Fruit fly (Drosophila melanogaster): Measurements from ENCODE around the gene Taf9.

Gene Taf9

DNA sequence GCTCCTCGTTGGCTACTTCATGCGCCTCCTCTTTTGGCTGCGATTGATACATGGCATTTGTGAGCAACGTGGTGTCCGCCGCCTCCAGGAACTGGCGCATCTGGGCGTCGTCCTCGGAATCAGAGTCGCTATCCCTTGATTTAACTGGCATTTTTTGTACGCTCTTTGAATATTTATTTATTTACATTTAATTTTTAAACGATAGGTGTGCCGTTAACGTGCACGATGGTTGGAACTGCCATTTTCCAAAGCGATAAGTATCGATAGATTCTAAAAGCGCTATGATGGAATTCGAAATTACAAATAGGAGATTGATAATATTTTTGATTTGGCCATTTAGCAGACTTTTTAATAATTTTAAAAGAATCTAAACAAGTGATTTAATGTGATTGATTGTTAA is 10.5 kb downstream of the Taf9 start, which contains the start of gene CG32554 (continued):
- no peak for TF ChIP-seq ash1 (GFP tag; optimal IDR thresholded peaks at IDR 0.05)
- no peak for TF ChIP-seq twi (tag; optimal IDR thresholded peaks at IDR 0.05)
- no peak for TF ChIP-seq Fer2 (tag; optimal IDR thresholded peaks at IDR 0.05)
- no peak for TF ChIP-seq pfk (GFP tag; optimal IDR thresholded peaks at IDR 0.05)
- TF ChIP-seq unc-4 (GFP tag; IDR thresholded peaks at IDR 0.05; ENCODE audit: partially characterized antibody): peak; percentile 87
- TF ChIP-seq Deaf1 (tag; optimal IDR thresholded peaks at IDR 0.05): no peak
- TF ChIP-seq zfh2 (GFP tag; optimal IDR thresholded peaks at IDR 0.05): no peak
- TF ChIP-seq pros (GFP tag; optimal IDR thresholded peaks at IDR 0.05): no peak
- TF ChIP-seq Med (GFP tag): peak; percentile 59
- TF ChIP-seq mld (GFP tag; IDR thresholded peaks at IDR 0.05; ENCODE audit: partially characterized antibody): peak; percentile 78; the same call in 2 of the 3 replicates
- peak; percentile 88 for TF ChIP-seq HLH4C (GFP tag; IDR thresholded peaks at IDR 0.05; ENCODE audit: partially characterized antibody)
- TF ChIP-seq CG3995 (GFP tag; optimal IDR thresholded peaks at IDR 0.05): peak; percentile 68
- TF ChIP-seq CG5245 (GFP tag; optimal IDR thresholded peaks at IDR 0.05): no peak
- TF ChIP-seq CG7556 (GFP tag; optimal IDR thresholded peaks at IDR 0.05): no peak
- TF ChIP-seq Sry-δ (GFP tag; optimal IDR thresholded peaks at IDR 0.05): peak; percentile 64
- TF ChIP-seq CG9797 (GFP tag; optimal IDR thresholded peaks at IDR 0.05): no peak
- TF ChIP-seq CG12219 (GFP tag; optimal IDR thresholded peaks at IDR 0.05): no peak
- no peak for TF ChIP-seq Lhr (GFP tag; optimal IDR thresholded peaks at IDR 0.05)
- TF ChIP-seq h (optimal IDR thresholded peaks at IDR 0.05): no peak
- TF ChIP-seq tna (GFP tag; IDR thresholded peaks at IDR 0.05; ENCODE audit: partially characterized antibody): peak; percentile 85
- TF ChIP-seq CG11696 (GFP tag; IDR thresholded peaks at IDR 0.05): no peak
- no peak for TF ChIP-seq CG4707 (GFP tag; optimal IDR thresholded peaks at IDR 0.05)
- no peak for TF ChIP-seq CG31441 (GFP tag; IDR thresholded peaks at IDR 0.05)
- TF ChIP-seq sna (GFP tag; IDR thresholded peaks at IDR 0.05; ENCODE audit: partially characterized antibody): peak; percentile 88
- TF ChIP-seq sima (GFP tag; optimal IDR thresholded peaks at IDR 0.05): no peak
- no peak for TF ChIP-seq CG10274 (GFP tag; optimal IDR thresholded peaks at IDR 0.05)
- TF ChIP-seq CG7963 (GFP tag; IDR thresholded peaks at IDR 0.05; ENCODE audit: partially characterized antibody): peak; percentile 84
- TF ChIP-seq NFAT (GFP tag; IDR thresholded peaks at IDR 0.05): no peak
- TF ChIP-seq vnd (GFP tag; IDR thresholded peaks at IDR 0.05; ENCODE audit: partially characterized antibody): peak; percentile 83
- TF ChIP-seq CG4282 (GFP tag; optimal IDR thresholded peaks at IDR 0.05): no peak
- no peak for TF ChIP-seq Atf-2 (GFP tag; optimal IDR thresholded peaks at IDR 0.05)
- no peak for TF ChIP-seq BtbVII (GFP tag; optimal IDR thresholded peaks at IDR 0.05)
- TF ChIP-seq scrt (GFP tag; optimal IDR thresholded peaks at IDR 0.05): peak; percentile 16
- peak; percentile 88; the same call in 2 of the 3 replicates for TF ChIP-seq Opbp (GFP tag; IDR thresholded peaks at IDR 0.05; ENCODE audit: partially characterized antibody)
- TF ChIP-seq CG11723 (GFP tag; optimal IDR thresholded peaks at IDR 0.05): no peak
- no peak for TF ChIP-seq Camta (GFP tag; optimal IDR thresholded peaks at IDR 0.05)
- TF ChIP-seq tup (GFP tag; optimal IDR thresholded peaks at IDR 0.05): no peak
- no peak for TF ChIP-seq CG8765 (GFP tag; IDR thresholded peaks at IDR 0.05)
- peak; percentile 90 for TF ChIP-seq Doc3 (GFP tag; IDR thresholded peaks at IDR 0.05; ENCODE audit: partially characterized antibody)
- TF ChIP-seq chinmo (GFP tag; IDR thresholded peaks at IDR 0.05; ENCODE audit: partially characterized antibody): peak; percentile 83; the same call in 2 of the 4 replicates
- no peak for TF ChIP-seq CG14965 (GFP tag; optimal IDR thresholded peaks at IDR 0.05; ENCODE audit: borderline replicate concordance)
- peak; percentile 75 for TF ChIP-seq phol (tag; optimal IDR thresholded peaks at IDR 0.05)
- TF ChIP-seq CG14860 (GFP tag; IDR thresholded peaks at IDR 0.05; ENCODE audit: partially characterized antibody): peak; percentile 81
- no peak for TF ChIP-seq CG30403 (GFP tag; optimal IDR thresholded peaks at IDR 0.05)
- TF ChIP-seq hb (GFP tag; IDR thresholded peaks at IDR 0.05; ENCODE audit: partially characterized antibody): peak; percentile 83
- no peak for TF ChIP-seq CG17802 (tag; optimal IDR thresholded peaks at IDR 0.05)
- no peak for TF ChIP-seq vfl (GFP tag; optimal IDR thresholded peaks at IDR 0.05)
- TF ChIP-seq Dref (GFP tag; IDR thresholded peaks at IDR 0.05): peak; percentile 73
- TF ChIP-seq CG33213 (GFP tag; optimal IDR thresholded peaks at IDR 0.05): no peak
- peak in 1 of 2 experiments; percentile 60 for TF ChIP-seq crp (GFP tag; optimal IDR thresholded peaks at IDR 0.05)

All from whole organism, embryonic.